Worm (Caenorhabditis elegans) whole organism, late embryonic: Measurements from ENCODE around the gene nhr-61.

Source experiments
- C38D4.7 ChIP-seq: fragments of 200-800 bp; sonication (Bioruptor generic); optimal IDR thresholded peaks from 2 replicates; lab custom pipeline; 2018; ENCODE audit warnings: mild to moderate bottlenecking, missing genetic modification characterization, moderate library complexity, missing compliant biosample characterization
- F13H6.1 ChIP-seq: sonication (generic microtip); optimal IDR thresholded peaks from 2 replicates; lab custom pipeline; 2016; ENCODE audit warnings: missing genetic modification characterization, missing compliant biosample characterization
- Y22D7AL.16 ChIP-seq: sonication (generic microtip); optimal IDR thresholded peaks from 2 replicates; lab custom pipeline; 2016; ENCODE audit warnings: missing genetic modification characterization, missing compliant biosample characterization
- ahr-1 ChIP-seq: sonication (generic microtip); optimal IDR thresholded peaks from 2 replicates; lab custom pipeline; 2016; ENCODE audit warnings: missing genetic modification characterization, missing compliant biosample characterization
- ceh-18 ChIP-seq: sonication (generic microtip); optimal IDR thresholded peaks from 2 replicates; lab custom pipeline; 2016; ENCODE audit warnings: missing genetic modification characterization, missing compliant biosample characterization
- ceh-19 ChIP-seq: fragments of 200-800 bp; sonication (Bioruptor generic); optimal IDR thresholded peaks from 2 replicates; lab custom pipeline; 2018; ENCODE audit warnings: mild to moderate bottlenecking, missing genetic modification characterization, missing compliant biosample characterization
- ceh-2 ChIP-seq: sonication (generic microtip); optimal IDR thresholded peaks from 2 replicates; lab custom pipeline; 2016; ENCODE audit warnings: missing genotype, missing genetic modification characterization, missing compliant biosample characterization
- ceh-22 ChIP-seq: sonication (generic microtip); optimal IDR thresholded peaks from 2 replicates; lab custom pipeline; 2017; ENCODE audit warnings: missing biosample characterization, missing genetic modification characterization
- ceh-24 ChIP-seq: sonication (generic microtip); optimal IDR thresholded peaks from 2 replicates; lab custom pipeline; 2016; ENCODE audit warnings: mild to moderate bottlenecking, missing genetic modification characterization, missing compliant biosample characterization
- ceh-31 ChIP-seq: sonication (generic microtip); optimal IDR thresholded peaks from 2 replicates; lab custom pipeline; 2016; ENCODE audit warnings: missing genetic modification characterization, missing compliant biosample characterization
- ceh-34 ChIP-seq: sonication (generic microtip); optimal IDR thresholded peaks from 2 replicates; lab custom pipeline; 2016; ENCODE audit warnings: mild to moderate bottlenecking, missing genetic modification characterization, missing compliant biosample characterization
- ceh-45 ChIP-seq: fragments of 200-800 bp; sonication (Bioruptor generic); IDR thresholded peaks from 2 replicates; pipeline ENCODE4 v1.3.6; 2022; ENCODE audit warnings: missing genetic modification reagents, missing genetic modification characterization, missing compliant biosample characterization
- ceh-6 ChIP-seq: fragments of 200-800 bp; sonication (Bioruptor generic); optimal IDR thresholded peaks from 2 replicates; lab custom pipeline; 2018; ENCODE audit warnings: mild to moderate bottlenecking, missing genetic modification characterization, missing compliant biosample characterization
- dmd-4 ChIP-seq: sonication (generic microtip); optimal IDR thresholded peaks from 2 replicates; lab custom pipeline; 2016; ENCODE audit warnings: borderline replicate concordance, missing genetic modification characterization, missing compliant biosample characterization
- dve-1 ChIP-seq: sonication (generic microtip); optimal IDR thresholded peaks from 2 replicates; lab custom pipeline; 2017; ENCODE audit warnings: antibody characterized with exemption, mild to moderate bottlenecking, missing genetic modification characterization, missing compliant biosample characterization
- elt-2 ChIP-seq: sonication (generic microtip); optimal IDR thresholded peaks from 2 replicates; lab custom pipeline; 2016; ENCODE audit warnings: missing genetic modification reagents, missing genetic modification characterization, missing compliant biosample characterization
- eyg-1 ChIP-seq: sonication (generic microtip); optimal IDR thresholded peaks from 2 replicates; lab custom pipeline; 2016; ENCODE audit warnings: missing genotype, missing genetic modification characterization, missing compliant biosample characterization
- gmeb-2 ChIP-seq: sonication (generic microtip); optimal IDR thresholded peaks from 2 replicates; lab custom pipeline; 2016; ENCODE audit warnings: missing genetic modification characterization, inconsistent platforms, missing compliant biosample characterization
- hlh-15 ChIP-seq: sonication (generic microtip); optimal IDR thresholded peaks from 2 replicates; lab custom pipeline; 2016; ENCODE audit warnings: missing genetic modification characterization, missing compliant biosample characterization
- hlh-6 ChIP-seq: sonication (generic microtip); optimal IDR thresholded peaks from 2 replicates; lab custom pipeline; 2016; ENCODE audit warnings: missing genotype, missing genetic modification characterization, missing compliant biosample characterization
- lim-6 ChIP-seq: sonication (generic microtip); optimal IDR thresholded peaks from 2 replicates; lab custom pipeline; 2016; ENCODE audit warnings: missing genetic modification characterization, missing compliant biosample characterization
- mec-3 ChIP-seq: sonication (generic microtip); optimal IDR thresholded peaks from 2 replicates; lab custom pipeline; 2016; ENCODE audit warnings: borderline replicate concordance, missing genetic modification characterization, missing compliant biosample characterization
- nfya-1 ChIP-seq: sonication (generic microtip); optimal IDR thresholded peaks from 2 replicates; lab custom pipeline; 2017; ENCODE audit warnings: missing genetic modification characterization, mild to moderate bottlenecking, missing compliant biosample characterization, antibody characterized with exemption, moderate library complexity
- nhr-11 ChIP-seq: fragments of 150-350 bp; optimal IDR thresholded peaks from 2 replicates; lab custom pipeline; 2014; ENCODE audit warnings: missing biosample characterization, missing genetic modification characterization
- odd-2 ChIP-seq: sonication (generic microtip); optimal IDR thresholded peaks from 2 replicates; lab custom pipeline; 2017; ENCODE audit warnings: antibody characterized with exemption, mild to moderate bottlenecking, missing genetic modification characterization, missing compliant biosample characterization
- pat-9 ChIP-seq: fragments of 200-800 bp; sonication (Bioruptor generic); optimal IDR thresholded peaks from 2 replicates; lab custom pipeline; 2018; ENCODE audit warnings: mild to moderate bottlenecking, missing genetic modification characterization, moderate library complexity, missing compliant biosample characterization
- pros-1 ChIP-seq: fragments of 150-350 bp; optimal IDR thresholded peaks from 2 replicates; lab custom pipeline; 2014; ENCODE audit warnings: missing biosample characterization, missing genetic modification reagents, missing genetic modification characterization
- sox-2 ChIP-seq: fragments of 200-800 bp; sonication (Bioruptor generic); IDR thresholded peaks from 2 replicates; pipeline ENCODE4 v1.3.6; 2022; ENCODE audit warnings: missing genetic modification reagents, missing genetic modification characterization, missing compliant biosample characterization
- sox-4 ChIP-seq: sonication (generic microtip); optimal IDR thresholded peaks from 2 replicates; lab custom pipeline; 2017; ENCODE audit warnings: mild to moderate bottlenecking, missing genetic modification characterization, inconsistent platforms, missing compliant biosample characterization
- tbx-2 ChIP-seq: sonication (generic microtip); optimal IDR thresholded peaks from 2 replicates; lab custom pipeline; 2016; ENCODE audit warnings: missing genetic modification characterization, missing compliant biosample characterization
- tbx-7 ChIP-seq: sonication (generic microtip); optimal IDR thresholded peaks from 2 replicates; lab custom pipeline; 2016; ENCODE audit warnings: missing genotype, missing genetic modification characterization, missing compliant biosample characterization
- ttx-3 ChIP-seq: sonication (generic microtip); optimal IDR thresholded peaks from 2 replicates; lab custom pipeline; 2016; ENCODE audit warnings: missing genetic modification reagents, missing genetic modification characterization, missing compliant biosample characterization
- unc-3 ChIP-seq, 2 experiments: fragments of 200-800 bp in 1 of 2; sonication (Bioruptor generic) in 1 of 2; sonication (generic microtip) in 1 of 2; conservative IDR thresholded peaks in 1 of 2; optimal IDR thresholded peaks in 1 of 2; 2 replicates each; pipeline versions ENCODE4 v1.3.6 to Lab custom; 2016 to 2022; ENCODE audit warnings: missing compliant biosample characterization in 2 of 2, missing genetic modification characterization in 2 of 2, missing genetic modification reagents in 1 of 2
- unc-55 ChIP-seq: sonication (generic microtip); optimal IDR thresholded peaks from 2 replicates; lab custom pipeline; 2017; ENCODE audit warnings: missing biosample characterization, missing genetic modification reagents, missing genetic modification characterization
- zip-5 ChIP-seq: sonication (generic microtip); optimal IDR thresholded peaks from 2 replicates; lab custom pipeline; 2016; ENCODE audit warnings: missing genetic modification characterization, missing compliant biosample characterization

The nhr-61 gene

ce11 chrII:14856922-14857321, 38.6 kb upstream of the nhr-61 start, which contains the start of gene rbm-28 (continued):
- no peak for TF ChIP-seq odd-2 (tag; lab: Kevin White, UChicago)
- TF ChIP-seq zip-5 (tag; lab: Kevin White, UChicago) = peak; percentile 49
- TF ChIP-seq ttx-3 (tag; lab: Kevin White, UChicago) = no peak
- TF ChIP-seq unc-55 (GFP tag; lab: Kevin White, UChicago) = no peak
- TF ChIP-seq sox-4 (tag; lab: Kevin White, UChicago) = no peak
- peak; percentile 14 for TF ChIP-seq tbx-2 (tag; lab: Kevin White, UChicago)
- peak; percentile 44 for TF ChIP-seq tbx-7
- TF ChIP-seq ceh-19 (GFP tag; lab: Kevin White, UChicago) = peak; percentile 1
- no peak for TF ChIP-seq eyg-1 (tag; lab: Kevin White, UChicago)
- peak; percentile 61 for TF ChIP-seq ceh-31 (tag; lab: Kevin White, UChicago)
- TF ChIP-seq mec-3 (tag; lab: Kevin White, UChicago) = no peak
- peak; percentile 47 for TF ChIP-seq elt-2 (tag; lab: Kevin White, UChicago)
- TF ChIP-seq hlh-6 (tag; lab: Kevin White, UChicago) = no peak
- TF ChIP-seq ahr-1 (tag; lab: Kevin White, UChicago) = no peak

- TF ChIP-seq tbx-7 = no peak
- TF ChIP-seq sox-4 (tag; lab: Kevin White, UChicago) = no peak
- no peak for TF ChIP-seq gmeb-2 (tag; lab: Kevin White, UChicago)
- TF ChIP-seq unc-3 (GFP tag; conservative IDR thresholded peaks at IDR 0.05; lab: Robert Waterston, UW) = no peak
- TF ChIP-seq unc-3 (tag; optimal IDR thresholded peaks at IDR 0.05; lab: Kevin White, UChicago) = no peak
- TF ChIP-seq ceh-34 (tag; lab: Kevin White, UChicago) = no peak
- TF ChIP-seq mec-3 (tag; lab: Kevin White, UChicago) = no peak
- TF ChIP-seq elt-2 (tag; lab: Kevin White, UChicago) = no peak
- no peak for TF ChIP-seq ceh-19 (GFP tag; lab: Kevin White, UChicago)
Observed at ce11 chrII:14855229-14855628, 36.9 kb upstream of the nhr-61 start, which contains the start of gene R05H10.7. R05H10.7 (plus strand) TSS chrII:14855529.

ce11 chrII:14851483-14851882, 33.1 kb upstream of the nhr-61 start, which contains the start of gene R05H10.1:
R05H10.1 (plus strand) TSS chrII:14851816.
- no peak for TF ChIP-seq F13H6.1 (tag; lab: Kevin White, UChicago)
- TF ChIP-seq hlh-15 = no peak
- no peak for TF ChIP-seq ceh-24 (tag; lab: Kevin White, UChicago)
- TF ChIP-seq Y22D7AL.16 (tag; lab: Kevin White, UChicago) = no peak
- no peak for TF ChIP-seq C38D4.7
- TF ChIP-seq ceh-2 = no peak
- no peak for TF ChIP-seq pat-9 (tag; lab: Kevin White, UChicago)
- TF ChIP-seq ceh-22 (tag; lab: Kevin White, UChicago) = no peak
- no peak for TF ChIP-seq ceh-45 (GFP tag; lab: Robert Waterston, UW)
- no peak for TF ChIP-seq sox-2 (GFP tag; lab: Robert Waterston, UW)
- no peak for TF ChIP-seq dmd-4 (tag; lab: Kevin White, UChicago)

- TF ChIP-seq ceh-6 (GFP tag; lab: Kevin White, UChicago) = no peak
- no peak for TF ChIP-seq nhr-11 (tag; lab: Kevin White, UChicago)
- no peak for TF ChIP-seq pros-1 (tag; lab: Kevin White, UChicago)
- TF ChIP-seq lim-6 (tag; lab: Kevin White, UChicago) = no peak
- TF ChIP-seq ceh-19 (GFP tag; lab: Kevin White, UChicago) = no peak
- TF ChIP-seq tbx-7 = no peak
- no peak for TF ChIP-seq dve-1
- no peak for TF ChIP-seq Y22D7AL.16 (tag; lab: Kevin White, UChicago)
- no peak for TF ChIP-seq nfya-1 (tag; lab: Kevin White, UChicago)
- TF ChIP-seq ceh-18 (tag; lab: Kevin White, UChicago) = no peak
- TF ChIP-seq pat-9 (tag; lab: Kevin White, UChicago) = no peak
- no peak for TF ChIP-seq F13H6.1 (tag; lab: Kevin White, UChicago)
- TF ChIP-seq, all 69 proteins: peak for 0
Observed at ce11 chrII:14849897-14850296, 31.6 kb upstream of the nhr-61 start.
